Worm (Caenorhabditis elegans): ENCODE measurements around the gene ugt-24.

DNA sequence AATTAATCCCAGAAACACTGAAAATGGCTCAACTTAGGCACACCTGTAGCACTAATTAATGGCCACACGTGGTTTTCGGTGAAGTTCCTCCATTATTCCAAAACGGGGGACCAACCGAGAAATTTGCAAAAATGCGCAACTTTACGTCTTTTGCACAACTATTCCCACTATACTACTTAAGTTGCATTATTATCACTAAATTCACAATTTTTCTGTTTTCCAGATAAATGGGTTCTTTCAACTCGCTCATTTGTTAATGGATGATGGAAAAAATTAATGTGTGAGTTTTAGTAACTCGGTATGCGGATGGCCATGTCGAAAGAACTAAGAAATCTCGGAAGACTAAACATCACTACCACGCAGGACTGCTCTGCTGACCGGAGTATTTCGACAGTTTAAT lies 44.1 kb upstream of the ugt-24 start, which contains the start of gene T13A10.64:
- TF ChIP-seq hlh-30 (tag; optimal IDR thresholded peaks at IDR 0.05; ENCODE audit: insufficient read depth) = no peak
- TF ChIP-seq elt-2 (tag; optimal IDR thresholded peaks at IDR 0.05) = no peak
- TF ChIP-seq tbx-2 (tag; optimal IDR thresholded peaks at IDR 0.05) = no peak
- no peak for TF ChIP-seq ceh-22 (tag; optimal IDR thresholded peaks at IDR 0.05)
- TF ChIP-seq lin-11 (tag; optimal IDR thresholded peaks at IDR 0.05) = no peak
- no peak for TF ChIP-seq pqm-1 (tag; optimal IDR thresholded peaks at IDR 0.05)
- no peak for TF ChIP-seq fkh-10 (GFP tag; optimal IDR thresholded peaks at IDR 0.05)
- no peak for TF ChIP-seq dmd-4 (tag; optimal IDR thresholded peaks at IDR 0.05; ENCODE audit: borderline replicate concordance)
- TF ChIP-seq nhr-11 (tag; optimal IDR thresholded peaks at IDR 0.05) = no peak
- TF ChIP-seq K02D7.2 (tag; optimal IDR thresholded peaks at IDR 0.05) = no peak
- TF ChIP-seq eyg-1 (tag; optimal IDR thresholded peaks at IDR 0.05) = no peak
- TF ChIP-seq unc-86 (tag; optimal IDR thresholded peaks at IDR 0.05) = no peak

All from whole organism, late embryonic.